Worm (Caenorhabditis elegans) whole organism, midembryonic: ENCODE results near the gene hpo-12.

Source experiments
- T22C8.4 ChIP-seq: fragments of 200-800 bp; sonication (Bioruptor generic); IDR thresholded peaks from 2 replicates; pipeline ENCODE4 v1.3.6; 2022; ENCODE audit warnings: missing genetic modification characterization, missing compliant biosample characterization
- cog-1 ChIP-seq: sonication (generic microtip); optimal IDR thresholded peaks from 2 replicates; lab custom pipeline; 2016; ENCODE audit warnings: missing genetic modification characterization, missing compliant biosample characterization
- flt-1 ChIP-seq: fragments of 200-800 bp; sonication (Bioruptor generic); IDR thresholded peaks from 2 replicates; pipeline ENCODE4 v1.3.6; 2022; ENCODE audit warnings: missing genetic modification characterization, missing compliant biosample characterization
- klf-2 ChIP-seq: fragments of 200-800 bp; sonication (Bioruptor generic); conservative IDR thresholded peaks from 2 replicates; pipeline ENCODE4 v1.3.6; 2022; ENCODE audit warnings: missing genetic modification reagents, missing genetic modification characterization, missing compliant biosample characterization
- med-1 ChIP-seq: sonication (generic microtip); optimal IDR thresholded peaks from 2 replicates; lab custom pipeline; 2017; ENCODE audit warnings: missing genetic modification characterization, mild to moderate bottlenecking, missing compliant biosample characterization, antibody characterized with exemption, missing genetic modification reagents; ENCODE audit not compliant: insufficient read depth
- ref-1 ChIP-seq: fragments of 200-800 bp; sonication (Bioruptor generic); conservative IDR thresholded peaks from 2 replicates; pipeline ENCODE4 v1.3.6; 2022; ENCODE audit warnings: missing genetic modification reagents, missing genetic modification characterization, missing compliant biosample characterization
- tab-1 ChIP-seq: fragments of 200-800 bp; sonication (Bioruptor generic); IDR thresholded peaks from 2 replicates; pipeline ENCODE4 v1.3.6; 2022; ENCODE audit warnings: missing genetic modification characterization, missing compliant biosample characterization
- ztf-23 ChIP-seq: fragments of 200-800 bp; sonication (Bioruptor generic); IDR thresholded peaks from 2 replicates; pipeline ENCODE4 v1.3.6; 2022; ENCODE audit warnings: missing genetic modification reagents, missing genetic modification characterization, missing compliant biosample characterization

ce11 chrIV:12270392-12270791, 12.6 kb upstream of the hpo-12 start, which contains the start of gene C42C1.3:
- no peak for TF ChIP-seq T22C8.4 (GFP tag; lab: Robert Waterston, UW)
- TF ChIP-seq cog-1 (tag; lab: Kevin White, UChicago) = no peak
- no peak for TF ChIP-seq med-1 (GFP tag; lab: Kevin White, UChicago)
- no peak for TF ChIP-seq tab-1 (GFP tag; lab: Robert Waterston, UW)
- no peak for TF ChIP-seq klf-2 (GFP tag; lab: Robert Waterston, UW)
- no peak for TF ChIP-seq ref-1 (GFP tag; lab: Robert Waterston, UW)
- TF ChIP-seq flt-1 (GFP tag; lab: Robert Waterston, UW) = no peak
- no peak for TF ChIP-seq ztf-23 (GFP tag; lab: Robert Waterston, UW)
